Worm (Caenorhabditis elegans) whole organism, L2 larva: ENCODE data around the gene C05B5.8.
A peak's percentile ranks its signal among the peaks of the same experiment; 100 is the strongest.
"Not testable (repeated sequence)": the region's sequence is repeated elsewhere in the genome, so short reads cannot be mapped to it uniquely, and the experiment has no call there.

Source experiments
- R02D3.7 ChIP-seq: fragments of 150-350 bp; optimal IDR thresholded peaks from 2 replicates; lab custom pipeline; 2014; ENCODE audit warnings: missing biosample characterization, missing genetic modification characterization
- alr-1 ChIP-seq: fragments of 150-350 bp; optimal IDR thresholded peaks from 2 replicates; lab custom pipeline; 2014; ENCODE audit warnings: missing biosample characterization, missing genetic modification characterization
- aly-2 ChIP-seq: fragments of 150-350 bp; optimal IDR thresholded peaks from 2 replicates; lab custom pipeline; 2014; ENCODE audit warnings: missing biosample characterization, missing genetic modification characterization
- ama-1 ChIP-seq: fragments of 150-350 bp; optimal IDR thresholded peaks from 2 replicates; lab custom pipeline; 2018; ENCODE audit warnings: inconsistent platforms
- blmp-1 ChIP-seq: sonication (generic microtip); optimal IDR thresholded peaks from 2 replicates; lab custom pipeline; 2017; ENCODE audit warnings: missing genetic modification characterization, mild to moderate bottlenecking, missing compliant biosample characterization, antibody characterized with exemption, moderate library complexity; ENCODE audit not compliant: insufficient read depth
- ceh-82 ChIP-seq: fragments of 150-350 bp; optimal IDR thresholded peaks from 2 replicates; lab custom pipeline; 2014; ENCODE audit warnings: missing biosample characterization, missing genetic modification characterization
- dmd-4 ChIP-seq: sonication (generic microtip); optimal IDR thresholded peaks from 2 replicates; lab custom pipeline; 2017; ENCODE audit warnings: missing biosample characterization, missing genetic modification characterization
- fos-1 ChIP-seq: fragments of 150-350 bp; optimal IDR thresholded peaks from 2 replicates; lab custom pipeline; 2014; ENCODE audit warnings: missing biosample characterization, missing genetic modification characterization
- lin-13 ChIP-seq: fragments of 150-350 bp; optimal IDR thresholded peaks from 2 replicates; lab custom pipeline; 2014; ENCODE audit warnings: missing biosample characterization, missing genetic modification reagents, missing genetic modification characterization
- lin-39 ChIP-seq: fragments of 150-350 bp; optimal IDR thresholded peaks from 2 replicates; lab custom pipeline; 2014; ENCODE audit warnings: missing biosample characterization, missing genetic modification reagents, missing genetic modification characterization
- lsy-2 ChIP-seq, 2 experiments: fragments of 150-350 bp in 1 of 2; sonication (generic microtip) in 1 of 2; optimal IDR thresholded peaks; 2 replicates each; lab custom pipeline; 2014 to 2017; ENCODE audit warnings: missing biosample characterization in 2 of 2, missing genetic modification characterization in 2 of 2
- mab-5 ChIP-seq: fragments of 150-350 bp; optimal IDR thresholded peaks from 2 replicates; lab custom pipeline; 2014; ENCODE audit warnings: missing biosample characterization, missing genetic modification characterization
- mbf-1 ChIP-seq: sonication (generic microtip); optimal IDR thresholded peaks from 2 replicates; lab custom pipeline; 2017; ENCODE audit warnings: missing biosample characterization, missing genetic modification characterization
- nhr-11 ChIP-seq: fragments of 150-350 bp; optimal IDR thresholded peaks from 2 replicates; lab custom pipeline; 2014; ENCODE audit warnings: missing biosample characterization, missing genetic modification characterization
- nhr-129 ChIP-seq: fragments of 150-350 bp; optimal IDR thresholded peaks from 2 replicates; lab custom pipeline; 2014; ENCODE audit warnings: missing biosample characterization, missing genetic modification characterization
- nhr-21 ChIP-seq: fragments of 150-350 bp; optimal IDR thresholded peaks from 2 replicates; lab custom pipeline; 2014; ENCODE audit warnings: missing biosample characterization, missing genetic modification characterization
- nhr-23 ChIP-seq: fragments of 150-350 bp; optimal IDR thresholded peaks from 2 replicates; lab custom pipeline; 2014; ENCODE audit warnings: missing biosample characterization, missing genetic modification reagents, missing genetic modification characterization
- nhr-237 ChIP-seq: fragments of 150-350 bp; optimal IDR thresholded peaks from 2 replicates; lab custom pipeline; 2014; ENCODE audit warnings: missing biosample characterization, missing genetic modification characterization
- nhr-25 ChIP-seq: fragments of 150-350 bp; sonication (generic microtip); optimal IDR thresholded peaks from 3 replicates; lab custom pipeline; 2014; ENCODE audit warnings: missing biosample characterization, missing genetic modification characterization
- nhr-6 ChIP-seq: fragments of 150-350 bp; optimal IDR thresholded peaks from 2 replicates; lab custom pipeline; 2014; ENCODE audit warnings: missing biosample characterization, missing genetic modification characterization
- peb-1 ChIP-seq: fragments of 150-350 bp; optimal IDR thresholded peaks from 2 replicates; lab custom pipeline; 2014; ENCODE audit warnings: missing biosample characterization, missing genetic modification characterization
- sem-4 ChIP-seq: fragments of 150-350 bp; optimal IDR thresholded peaks from 2 replicates; lab custom pipeline; 2014; ENCODE audit warnings: missing biosample characterization, missing genetic modification reagents, missing genetic modification characterization
- sma-3 ChIP-seq: sonication (generic microtip); optimal IDR thresholded peaks from 2 replicates; lab custom pipeline; 2016; ENCODE audit warnings: missing genetic modification reagents, missing genetic modification characterization, missing compliant biosample characterization
- sma-9 ChIP-seq, 2 experiments: fragments of 150-350 bp in 1 of 2; sonication (generic microtip) in 1 of 2; optimal IDR thresholded peaks; 2 replicates each; lab custom pipeline; 2014 to 2016; ENCODE audit warnings: missing genetic modification characterization in 2 of 2, mild to moderate bottlenecking in 1 of 2, missing biosample characterization in 1 of 2, missing compliant biosample characterization in 1 of 2, missing genetic modification reagents in 1 of 2, moderate library complexity in 1 of 2
- snpc-4 ChIP-seq: fragments of 150-350 bp; optimal IDR thresholded peaks from 2 replicates; lab custom pipeline; 2014; ENCODE audit warnings: missing biosample characterization, missing genetic modification characterization
- unc-62 ChIP-seq: fragments of 150-350 bp; optimal IDR thresholded peaks from 2 replicates; lab custom pipeline; 2014; ENCODE audit warnings: missing biosample characterization, missing genetic modification reagents, missing genetic modification characterization
- zag-1 ChIP-seq: fragments of 150-350 bp; optimal IDR thresholded peaks from 2 replicates; lab custom pipeline; 2014; ENCODE audit warnings: missing biosample characterization, missing genetic modification characterization
- ztf-1 ChIP-seq: fragments of 200-800 bp; sonication (Bioruptor generic); conservative IDR thresholded peaks from 2 replicates; pipeline ENCODE4 v1.3.6; 2022; ENCODE audit warnings: missing genetic modification characterization, missing compliant biosample characterization
- ztf-4 ChIP-seq: fragments of 150-350 bp; optimal IDR thresholded peaks from 2 replicates; lab custom pipeline; 2014; ENCODE audit warnings: missing biosample characterization, missing genetic modification characterization

Gene C05B5.8

ce11 chrIII:10050321-10050720 is 43.7 kb upstream of the C05B5.8 start, which contains the start of gene T16G12.3:
Gene T16G12.3 (plus strand): TSS chrIII:10050621.
- not testable (repeated sequence) for TF ChIP-seq ama-1 (lab: Kevin White, UChicago); blmp-1 (tag; lab: Kevin White, UChicago); ztf-1

- TF ChIP-seq fos-1 (tag; lab: Kevin White, UChicago) (peak; percentile 94), peb-1 (tag; lab: Kevin White, UChicago) (no peak)
These were observed 43.1 kb upstream of the C05B5.8 start, which contains the start of gene T16G12.1 for ce11 chrIII:10049682-10050081. Gene T16G12.1 (minus strand): TSS chrIII:10049857.

ce11 chrIII:10040013-10040412 is 33.4 kb upstream of the C05B5.8 start, which contains the start of gene T16G12.7:
Gene T16G12.7 (minus strand): TSS chrIII:10040113.
- no peak for TF ChIP-seq nhr-25 (tag; lab: Kevin White, UChicago)
- no peak for TF ChIP-seq unc-62
- no peak for TF ChIP-seq nhr-237
- no peak for TF ChIP-seq nhr-129 (tag; lab: Kevin White, UChicago)
- TF ChIP-seq zag-1 (tag; lab: Kevin White, UChicago): no peak
- no peak for TF ChIP-seq peb-1 (tag; lab: Kevin White, UChicago)
- TF ChIP-seq nhr-6 (tag; lab: Kevin White, UChicago): no peak
- TF ChIP-seq nhr-11 (tag; lab: Kevin White, UChicago): no peak
- no peak for TF ChIP-seq ama-1 (lab: Kevin White, UChicago)
- TF ChIP-seq lin-13: no peak
- TF ChIP-seq, all 48 proteins: peak for 0

ce11 chrIII:10037150-10037549 is 30.6 kb upstream of the C05B5.8 start, which contains the start of gene M04D8.7:
Gene M04D8.7 (plus strand): TSS chrIII:10037450.
- no peak for TF ChIP-seq lin-13
- TF ChIP-seq mbf-1 (tag; lab: Kevin White, UChicago): no peak
- no peak for TF ChIP-seq alr-1 (tag; lab: Kevin White, UChicago)
- TF ChIP-seq nhr-25 (tag; lab: Kevin White, UChicago): no peak
- TF ChIP-seq ztf-4 (tag; lab: Kevin White, UChicago): no peak
- no peak for TF ChIP-seq dmd-4
- no peak for TF ChIP-seq sma-3 (GFP tag; lab: Kevin White, UChicago)
- no peak for TF ChIP-seq R02D3.7 (tag; lab: Kevin White, UChicago)
- no peak for TF ChIP-seq ceh-82 (tag; lab: Kevin White, UChicago)

- TF ChIP-seq nhr-129 (tag; lab: Kevin White, UChicago) (no peak), nhr-21 (peak; percentile 24), aly-2 (tag; lab: Kevin White, UChicago) (no peak), sma-9 (GFP tag; optimal IDR thresholded peaks at IDR 0.05; lab: Kevin White, UChicago) (no peak), sma-9 (tag; optimal IDR thresholded peaks at IDR 0.05; lab: Kevin White, UChicago) (no peak)
These were observed 29.2 kb upstream of the C05B5.8 start, which contains the start of gene xbx-3 for ce11 chrIII:10035783-10036182. Gene xbx-3 (plus strand): TSS chrIII:10035945.

- TF ChIP-seq nhr-11 (tag; lab: Kevin White, UChicago) (no peak), aly-2 (tag; lab: Kevin White, UChicago) (no peak), lsy-2 (tag; optimal IDR thresholded peaks at IDR 0.05; lab: Kevin White, UChicago) (no peak), mab-5 (tag; lab: Kevin White, UChicago) (no peak), nhr-23 (no peak)
These were observed 27.3 kb upstream of the C05B5.8 start, which contains the start of gene M04D8.8 for ce11 chrIII:10033881-10034280. Gene M04D8.8 (plus strand): TSS chrIII:10034181.

ce11 chrIII:10033213-10033612 is 26.6 kb upstream of the C05B5.8 start, which contains the start of gene M04D8.5:
Gene M04D8.5 (minus strand): TSS chrIII:10033313.
- TF ChIP-seq lin-39 (tag; lab: Kevin White, UChicago): no peak
- no peak for TF ChIP-seq sem-4
- TF ChIP-seq nhr-129 (tag; lab: Kevin White, UChicago): no peak
- TF ChIP-seq snpc-4 (tag; lab: Kevin White, UChicago): no peak
